Fruit fly (Drosophila melanogaster) whole organism: ENCODE results near the gene CG33687.

Experiments used
- CG8478 ChIP-seq: fragments of >200 bp; optimal IDR thresholded peaks from 2 replicates; lab custom pipeline; 2018; ENCODE audit warnings: inconsistent platforms
- Dll ChIP-seq: fragments of >200 bp; optimal IDR thresholded peaks from 2 replicates; lab custom pipeline; 2017
- EcR ChIP-seq, 2 experiments: fragments of >200 bp; optimal IDR thresholded peaks; 2 replicates each; lab custom pipeline; 2017; ENCODE audit warnings: missing biosample characterization in 2 of 2, missing genetic modification characterization in 2 of 2, missing genetic modification reagents in 2 of 2
- pan ChIP-seq: fragments of >200 bp; optimal IDR thresholded peaks from 2 replicates; lab custom pipeline; 2017
- psq ChIP-seq: fragments of >200 bp; optimal IDR thresholded peaks from 2 replicates; lab custom pipeline; 2017
- usp ChIP-seq: fragments of >200 bp; optimal IDR thresholded peaks from 2 replicates; lab custom pipeline; 2017; ENCODE audit warnings: missing biosample characterization, missing genetic modification characterization, mixed read lengths

CG33687 gene

dm6 chr3L:16178433-16178832 lies 19.2 kb upstream of the CG33687 start:
- TF ChIP-seq psq = no peak
- no peak for TF ChIP-seq pan (lab: Kevin White, UChicago)
- no peak for TF ChIP-seq Dll (lab: Kevin White, UChicago)
- no peak for TF ChIP-seq usp
- no peak for TF ChIP-seq EcR (GFP tag; optimal IDR thresholded peaks at IDR 0.05; lab: Kevin White, UChicago)
- TF ChIP-seq CG8478 = no peak

dm6 chr3L:16181330-16181830 lies 16.3 kb upstream of the CG33687 start:
- TF ChIP-seq EcR (GFP tag; optimal IDR thresholded peaks at IDR 0.05; lab: Kevin White, UChicago) (no peak), pan (lab: Kevin White, UChicago) (no peak), usp (no peak)

- TF ChIP-seq pan (lab: Kevin White, UChicago) = no peak
- TF ChIP-seq Dll (lab: Kevin White, UChicago) = no peak
- no peak for TF ChIP-seq CG8478
- TF ChIP-seq usp = no peak
- no peak for TF ChIP-seq EcR (GFP tag; optimal IDR thresholded peaks at IDR 0.05; lab: Kevin White, UChicago)
- no peak for TF ChIP-seq psq
Observed at dm6 chr3L:16182633-16183462, 14.8 kb upstream of the CG33687 start.

dm6 chr3L:16183493-16183892 lies 14.2 kb upstream of the CG33687 start:
- TF ChIP-seq pan (lab: Kevin White, UChicago) (no peak), usp (no peak), Dll (lab: Kevin White, UChicago) (no peak), EcR (GFP tag; optimal IDR thresholded peaks at IDR 0.05; lab: Kevin White, UChicago) (no peak)

- TF ChIP-seq Dll (lab: Kevin White, UChicago) (no peak), pan (lab: Kevin White, UChicago) (no peak), EcR (GFP tag; optimal IDR thresholded peaks at IDR 0.05; lab: Kevin White, UChicago) (no peak), CG8478 (no peak), usp (no peak), psq (no peak)
Observed at dm6 chr3L:16189058-16189924, 8.4 kb upstream of the CG33687 start.

dm6 chr3L:16189925-16190231 lies 7.8 kb upstream of the CG33687 start:
- TF ChIP-seq Dll (lab: Kevin White, UChicago) (peak; percentile 2), pan (lab: Kevin White, UChicago) (no peak)

- no peak for TF ChIP-seq EcR (GFP tag; optimal IDR thresholded peaks at IDR 0.05; lab: Kevin White, UChicago)
- TF ChIP-seq usp = no peak
- no peak for TF ChIP-seq pan (lab: Kevin White, UChicago)
- TF ChIP-seq CG8478 = no peak
- no peak for TF ChIP-seq Dll (lab: Kevin White, UChicago)
Observed at dm6 chr3L:16190885-16191284, 6.8 kb upstream of the CG33687 start.

- TF ChIP-seq CG8478 (no peak), EcR (GFP tag; optimal IDR thresholded peaks at IDR 0.05; lab: Kevin White, UChicago) (no peak), usp (no peak), psq (no peak), Dll (lab: Kevin White, UChicago) (no peak), pan (lab: Kevin White, UChicago) (no peak)
Observed at dm6 chr3L:16192561-16193355, 4.9 kb upstream of the CG33687 start.

dm6 chr3L:16193851-16194709 lies 3.6 kb upstream of the CG33687 start:
- peak in 1 of 2 experiments; percentile 70 for TF ChIP-seq EcR (GFP tag; optimal IDR thresholded peaks at IDR 0.05; lab: Kevin White, UChicago)
- TF ChIP-seq psq = no peak

- TF ChIP-seq CG8478 (no peak), Dll (lab: Kevin White, UChicago) (no peak), EcR (GFP tag; optimal IDR thresholded peaks at IDR 0.05; lab: Kevin White, UChicago) (peak; percentile 92 to 96), usp (no peak)
Observed at dm6 chr3L:16195476-16195958, 2.2 kb upstream of the CG33687 start.

dm6 chr3L:16196588-16197183 lies 982 bp upstream of the CG33687 start:
- peak in 1 of 2 experiments; percentile 50 for TF ChIP-seq EcR (GFP tag; optimal IDR thresholded peaks at IDR 0.05; lab: Kevin White, UChicago)
- TF ChIP-seq usp = no peak
